Worm (Caenorhabditis elegans) whole organism, L3 larva: Measurements from ENCODE around the gene trm-2A.

Experiments
- R02D3.7 ChIP-seq: fragments of 150-350 bp; optimal IDR thresholded peaks from 2 replicates; lab custom pipeline; 2014; ENCODE audit warnings: missing biosample characterization, missing genetic modification characterization
- ZK546.5 ChIP-seq: sonication (generic microtip); optimal IDR thresholded peaks from 2 replicates; lab custom pipeline; 2017; ENCODE audit warnings: missing biosample characterization, missing genetic modification characterization
- elt-2 ChIP-seq: sonication (generic microtip); optimal IDR thresholded peaks from 2 replicates; lab custom pipeline; 2016; ENCODE audit warnings: missing genetic modification reagents, mild to moderate bottlenecking, missing genetic modification characterization, missing compliant biosample characterization
- elt-3 ChIP-seq, 3 experiments: fragments of 150-350 bp in 1 of 3; sonication (generic microtip) in 2 of 3; optimal IDR thresholded peaks; 2 replicates in 2 of 3; 4 replicates in 1 of 3; lab custom pipeline; 2014 to 2017; ENCODE audit warnings: missing biosample characterization in 3 of 3, missing genetic modification characterization in 3 of 3
- jun-1 ChIP-seq: fragments of 150-350 bp; optimal IDR thresholded peaks from 2 replicates; lab custom pipeline; 2014; ENCODE audit warnings: missing biosample characterization, missing genetic modification reagents, missing genetic modification characterization
- mdl-1 ChIP-seq: fragments of 150-350 bp; optimal IDR thresholded peaks from 2 replicates; lab custom pipeline; 2014; ENCODE audit warnings: missing biosample characterization, missing genetic modification characterization
- nhr-11 ChIP-seq: fragments of 150-350 bp; optimal IDR thresholded peaks from 2 replicates; lab custom pipeline; 2014; ENCODE audit warnings: missing biosample characterization, missing genetic modification characterization
- nhr-12 ChIP-seq: fragments of 150-350 bp; optimal IDR thresholded peaks from 2 replicates; lab custom pipeline; 2014; ENCODE audit warnings: missing biosample characterization, missing genetic modification characterization
- nhr-28 ChIP-seq: fragments of 150-350 bp; optimal IDR thresholded peaks from 2 replicates; lab custom pipeline; 2014; ENCODE audit warnings: missing biosample characterization, missing genetic modification characterization
- pha-4 ChIP-seq: fragments of 150-350 bp; optimal IDR thresholded peaks from 2 replicates; lab custom pipeline; 2014; ENCODE audit warnings: missing biosample characterization, missing genetic modification reagents, missing genetic modification characterization
- skn-1 ChIP-seq: fragments of 150-350 bp; optimal IDR thresholded peaks from 2 replicates; lab custom pipeline; 2014; ENCODE audit warnings: missing biosample characterization, missing genetic modification characterization

DNA sequence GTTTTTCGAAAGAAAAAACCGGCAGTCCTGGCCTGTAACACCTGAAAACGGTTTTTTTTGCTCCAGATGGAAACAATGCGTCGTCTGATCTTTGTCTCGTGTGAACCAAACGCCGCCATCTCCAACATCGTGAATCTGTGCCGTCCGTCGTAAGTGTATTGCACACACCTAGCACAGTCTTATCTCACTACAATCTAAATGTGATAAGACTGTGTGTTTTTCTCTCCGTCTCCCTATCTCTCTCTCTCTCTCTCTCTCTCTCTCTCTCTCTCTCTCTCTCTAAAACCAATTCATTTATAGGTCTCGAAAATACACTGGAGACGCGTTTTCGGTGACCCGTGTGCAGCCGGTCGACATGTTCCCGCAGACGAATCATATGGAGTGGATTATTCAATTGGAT lies 5.8 kb downstream of the trm-2A start:
- TF ChIP-seq nhr-12 (tag; lab: Kevin White, UChicago) = no peak
- peak; percentile 17 for TF ChIP-seq pha-4
- no peak for TF ChIP-seq jun-1 (tag; lab: Kevin White, UChicago)
- TF ChIP-seq elt-3 (tag; optimal IDR thresholded peaks at IDR 0.05; lab: Kevin White, UChicago) = peak in 1 of 3 experiments; percentile 61
- no peak for TF ChIP-seq mdl-1 (tag; lab: Kevin White, UChicago)
- TF ChIP-seq skn-1 (tag; lab: Kevin White, UChicago) = no peak
- TF ChIP-seq elt-2 (tag; lab: Kevin White, UChicago) = peak; percentile 96
- TF ChIP-seq nhr-11 (tag; lab: Kevin White, UChicago) = no peak
- TF ChIP-seq ZK546.5 = no peak
- TF ChIP-seq nhr-28 (tag; lab: Kevin White, UChicago) = no peak
- no peak for TF ChIP-seq R02D3.7 (tag; lab: Kevin White, UChicago)
